Fruit fly (Drosophila melanogaster) S2 (cell line): ENCODE measurements around the gene CG5860.

Experiments
- CG8478 ChIP-seq: fragments of >200 bp; optimal IDR thresholded peaks from 2 replicates; lab custom pipeline; 2018
- CTCF ChIP-seq, 2 experiments: fragments of >200 bp; optimal IDR thresholded peaks; 2 replicates each; lab custom pipeline; 2018

DNA sequence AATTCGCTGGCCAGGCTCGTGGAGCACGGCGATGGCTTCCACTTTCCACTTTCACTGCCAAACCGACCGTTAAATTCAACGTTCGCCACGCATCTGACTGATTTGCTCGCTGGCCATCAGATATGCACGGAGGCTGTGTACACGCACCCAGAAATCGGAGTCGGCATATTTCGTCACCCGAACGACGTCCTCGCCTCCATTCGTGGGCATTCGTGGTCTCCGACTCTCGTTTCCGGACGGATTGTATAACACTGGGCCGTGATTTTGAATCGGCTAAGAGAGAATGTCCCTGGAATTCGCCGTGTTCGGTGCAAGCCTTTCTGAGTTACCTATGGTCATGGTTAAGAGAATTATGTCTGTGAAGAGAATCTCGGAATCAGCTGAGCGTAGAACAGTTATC lies 43.4 kb upstream of the CG5860 start, which contains the start of gene beat-IIa:
- TF ChIP-seq CTCF (optimal IDR thresholded peaks at IDR 0.05; lab: Kevin White, UChicago) (no peak), CG8478 (lab: Kevin White, UChicago) (no peak)
